Worm (Caenorhabditis elegans) whole organism, mixed stage, embryonic: Measurements from ENCODE around the gene rpb-9.

Experiments
- unc-120 ChIP-seq: sonication (generic microtip); optimal IDR thresholded peaks from 2 replicates; lab custom pipeline; 2017; ENCODE audit warnings: missing genetic modification characterization, missing compliant biosample characterization; ENCODE audit not compliant: poor library complexity, severe bottlenecking
- ztf-11 ChIP-seq: fragments of 150-350 bp; optimal IDR thresholded peaks from 2 replicates; lab custom pipeline; 2014; ENCODE audit warnings: missing biosample characterization, missing genetic modification characterization

DNA sequence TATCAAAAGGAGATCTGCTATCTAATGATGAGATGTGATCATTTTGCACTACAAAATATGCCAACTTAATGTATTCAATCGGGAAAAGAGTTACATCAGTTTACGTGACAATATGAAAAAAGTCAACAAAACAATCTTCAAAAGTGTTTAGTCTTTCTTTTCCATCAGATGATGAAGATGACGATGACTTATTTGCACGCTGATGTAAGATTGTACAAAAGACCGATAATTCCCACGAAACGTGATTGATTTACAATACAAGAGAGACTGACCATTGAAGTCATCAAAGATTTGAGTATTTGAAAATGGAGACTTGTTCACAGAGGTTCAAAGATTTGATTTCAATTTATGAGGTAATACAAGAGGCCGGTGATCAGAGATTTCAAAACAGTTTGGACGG lies 13.1 kb upstream of the rpb-9 start:
- TF ChIP-seq ztf-11 (tag; lab: Kevin White, UChicago): no peak
- no peak for TF ChIP-seq unc-120 (tag; lab: Kevin White, UChicago)
